Fruit fly (Drosophila melanogaster): ENCODE measurements around the gene CG32219.

CG32219 gene

dm6 chr3L:19905427-19905826, 45.5 kb downstream of the CG32219 start (continued):
- TF ChIP-seq bcd (GFP tag; optimal IDR thresholded peaks at IDR 0.05) = peak; percentile 4
- TF ChIP-seq seq (GFP tag; IDR thresholded peaks at IDR 0.05) = no peak
- no peak for TF ChIP-seq hkb (optimal IDR thresholded peaks at IDR 0.05)
- TF ChIP-seq hkb (GFP tag; IDR thresholded peaks at IDR 0.05) = 0 out of 2 replicates have a peak, but pooled peaks have one; percentile 38
- no peak for TF ChIP-seq Trl (optimal IDR thresholded peaks at IDR 0.05)
- TF ChIP-seq Trl (GFP tag; optimal IDR thresholded peaks at IDR 0.05) = peak; percentile 4
- peak; percentile 17 for TF ChIP-seq HLH54F (GFP tag; optimal IDR thresholded peaks at IDR 0.05)
- TF ChIP-seq Dbx (GFP tag; IDR thresholded peaks at IDR 0.05) = 0 out of 3 replicates have a peak, but pooled peaks have one; percentile 33
- TF ChIP-seq bsh (GFP tag; optimal IDR thresholded peaks at IDR 0.05) = peak in 1 of 2 experiments; percentile 21
- no peak for TF ChIP-seq CG8290 (GFP tag; optimal IDR thresholded peaks at IDR 0.05)
- TF ChIP-seq CG8290 (tag; optimal IDR thresholded peaks at IDR 0.05) = no peak
- TF ChIP-seq sr (GFP tag; IDR thresholded peaks at IDR 0.05) = no peak
- TF ChIP-seq Xbp1 (GFP tag; optimal IDR thresholded peaks at IDR 0.05) = peak; percentile 40
- no peak for TF ChIP-seq luna (GFP tag; optimal IDR thresholded peaks at IDR 0.05)
- peak; percentile 50 for TF ChIP-seq Drgx (GFP tag; IDR thresholded peaks at IDR 0.05)
- TF ChIP-seq chn (GFP tag; optimal IDR thresholded peaks at IDR 0.05) = peak; percentile 10
- no peak for TF ChIP-seq oc (tag; optimal IDR thresholded peaks at IDR 0.05)
- TF ChIP-seq phol (tag; optimal IDR thresholded peaks at IDR 0.05) = no peak
- TF ChIP-seq CG12659 (GFP tag; optimal IDR thresholded peaks at IDR 0.05) = no peak
- peak; percentile 31 for TF ChIP-seq Dip3 (GFP tag; optimal IDR thresholded peaks at IDR 0.05)
- TF ChIP-seq CG2120 (GFP tag; optimal IDR thresholded peaks at IDR 0.05) = peak; percentile 51
- no peak for TF ChIP-seq dati (GFP tag; IDR thresholded peaks at IDR 0.05)
- no peak for TF ChIP-seq CG11456 (GFP tag; IDR thresholded peaks at IDR 0.05)
- TF ChIP-seq az2 (GFP tag; optimal IDR thresholded peaks at IDR 0.05) = peak; percentile 17
- no peak for TF ChIP-seq CG14050 (GFP tag; IDR thresholded peaks at IDR 0.05)
- TF ChIP-seq BEAF-32 (GFP tag; optimal IDR thresholded peaks at IDR 0.05) = no peak
- peak; percentile 36; the same call in 1 of the 3 replicates for TF ChIP-seq row (GFP tag; IDR thresholded peaks at IDR 0.05)
- peak in 1 of 2 experiments; percentile 13 for TF ChIP-seq dpn (GFP tag; optimal IDR thresholded peaks at IDR 0.05)
- TF ChIP-seq CG9437 (GFP tag; optimal IDR thresholded peaks at IDR 0.05) = no peak
- no peak for TF ChIP-seq Hey (tag; optimal IDR thresholded peaks at IDR 0.05)
- no peak for TF ChIP-seq mld (GFP tag; IDR thresholded peaks at IDR 0.05; ENCODE audit: partially characterized antibody)
- peak; percentile 54 for TF ChIP-seq slbo (GFP tag; IDR thresholded peaks at IDR 0.05)
- no peak for TF ChIP-seq CG8089 (GFP tag; optimal IDR thresholded peaks at IDR 0.05)
- no peak for TF ChIP-seq CG13287 (GFP tag; IDR thresholded peaks at IDR 0.05; ENCODE audit: partially characterized antibody)
- no peak for TF ChIP-seq CG7745 (tag; optimal IDR thresholded peaks at IDR 0.05)
- peak; percentile 28 for TF ChIP-seq gem (tag; optimal IDR thresholded peaks at IDR 0.05)
- TF ChIP-seq CG9215 (GFP tag; IDR thresholded peaks at IDR 0.05) = peak; percentile 58
- TF ChIP-seq CG6689 (GFP tag; IDR thresholded peaks at IDR 0.05) = peak; percentile 24; the same call in 1 of the 2 replicates
- peak; percentile 14 for TF ChIP-seq ems (GFP tag; optimal IDR thresholded peaks at IDR 0.05)
- peak; percentile 28 for TF ChIP-seq CG30403 (GFP tag; optimal IDR thresholded peaks at IDR 0.05)
- TF ChIP-seq Xrp1 (GFP tag; IDR thresholded peaks at IDR 0.05) = 0 out of 2 replicates have a peak, but pooled peaks have one; percentile 10
- no peak for TF ChIP-seq CG17829 (tag; optimal IDR thresholded peaks at IDR 0.05)
- TF ChIP-seq tgo (GFP tag; IDR thresholded peaks at IDR 0.05) = no peak

All from whole organism, embryonic.